Fruit fly (Drosophila melanogaster) whole organism: ENCODE data around the gene CG34008.

Source experiments
- CG8478 ChIP-seq: fragments of >200 bp; optimal IDR thresholded peaks from 2 replicates; lab custom pipeline; 2018; ENCODE audit warnings: inconsistent platforms
- Dll ChIP-seq: fragments of >200 bp; optimal IDR thresholded peaks from 2 replicates; lab custom pipeline; 2017
- EcR ChIP-seq, 2 experiments: fragments of >200 bp; optimal IDR thresholded peaks; 2 replicates each; lab custom pipeline; 2017; ENCODE audit warnings: missing biosample characterization in 2 of 2, missing genetic modification characterization in 2 of 2, missing genetic modification reagents in 2 of 2
- pan ChIP-seq: fragments of >200 bp; optimal IDR thresholded peaks from 2 replicates; lab custom pipeline; 2017
- psq ChIP-seq: fragments of >200 bp; optimal IDR thresholded peaks from 2 replicates; lab custom pipeline; 2017
- usp ChIP-seq: fragments of >200 bp; optimal IDR thresholded peaks from 2 replicates; lab custom pipeline; 2017; ENCODE audit warnings: missing biosample characterization, missing genetic modification characterization, mixed read lengths

- TF ChIP-seq pan (lab: Kevin White, UChicago) (no peak), usp (GFP tag; lab: Kevin White, UChicago) (no peak), CG8478 (lab: Kevin White, UChicago) (no peak), Dll (lab: Kevin White, UChicago) (peak; percentile 47), psq (lab: Kevin White, UChicago) (no peak), EcR (GFP tag; optimal IDR thresholded peaks at IDR 0.05; lab: Kevin White, UChicago) (no peak)
Measured at dm6 chr3R:20555720-20556280, 25.5 kb downstream of the CG34008 start.
